Worm (Caenorhabditis elegans) whole organism, L4/young adult: Measurements from ENCODE around the gene gars-1.

ENCODE experiments used
- W03F9.2 ChIP-seq: fragments of 150-350 bp; optimal IDR thresholded peaks from 2 replicates; lab custom pipeline; 2014; ENCODE audit warnings: missing biosample characterization, missing genetic modification characterization
- dao-5 ChIP-seq: sonication (generic microtip); optimal IDR thresholded peaks from 2 replicates; lab custom pipeline; 2016; ENCODE audit warnings: missing genotype, missing genetic modification characterization, moderate library complexity, missing compliant biosample characterization
- him-1 ChIP-seq: sonication (generic microtip); optimal IDR thresholded peaks from 2 replicates; lab custom pipeline; 2016; ENCODE audit warnings: missing genotype, missing genetic modification reagents, missing genetic modification characterization, missing compliant biosample characterization

DNA sequence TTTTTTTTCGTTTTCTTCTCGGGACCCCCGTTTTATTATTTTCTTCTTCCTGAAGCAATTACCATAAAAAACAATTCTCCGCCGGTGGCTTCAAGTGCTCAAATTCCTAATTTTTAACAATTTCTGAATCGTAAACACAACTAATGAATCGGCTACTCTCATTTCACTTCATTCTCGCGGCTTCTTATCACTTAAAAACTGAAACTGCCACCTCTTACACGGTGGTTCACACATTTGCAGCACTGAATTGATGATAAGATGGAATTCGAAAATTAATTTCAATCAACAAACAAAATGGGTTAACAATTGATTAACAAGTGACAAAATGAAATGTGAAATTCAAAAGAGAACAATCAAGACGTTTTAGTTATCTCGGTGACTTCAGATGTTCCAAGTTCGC is 26.3 kb downstream of the gars-1 start:
- TF ChIP-seq him-1 (no peak), W03F9.2 (tag; lab: Kevin White, UChicago) (no peak), dao-5 (tag; lab: Kevin White, UChicago) (no peak)
